Worm (Caenorhabditis elegans): ENCODE data around the gene pept-1.

Gene pept-1

DNA sequence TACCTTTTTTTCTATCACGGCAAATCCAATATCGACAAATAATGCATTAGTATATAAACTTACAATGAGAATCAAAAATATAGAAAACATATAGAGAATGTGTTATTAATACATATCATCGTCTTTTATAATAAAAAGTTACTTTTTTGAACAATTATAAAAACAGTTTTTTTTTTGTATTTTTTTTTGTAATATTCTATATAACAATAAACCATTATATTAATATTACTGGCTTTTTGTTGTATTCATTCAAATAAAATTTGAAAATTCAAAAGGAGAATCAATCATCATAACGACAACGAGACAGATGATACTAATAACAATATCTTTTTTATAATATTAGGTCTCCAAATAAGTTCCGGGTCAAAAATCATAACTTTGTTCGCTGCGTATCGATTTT, 19.1 kb upstream of the pept-1 start, which contains the start of gene K10C2.8:
Gene K10C2.8, minus strand, starts transcription at position 101 of the 400 bp plus-strand sequence.
- TF ChIP-seq F57A8.1 (GFP tag; optimal IDR thresholded peaks at IDR 0.05) (no peak), ztf-22 (GFP tag; optimal IDR thresholded peaks at IDR 0.05) (no peak), ceh-58 (GFP tag; IDR thresholded peaks at IDR 0.05) (no peak), lag-1 (GFP tag; IDR thresholded peaks at IDR 0.05) (no peak), let-526 (GFP tag; IDR thresholded peaks at IDR 0.05) (no peak), tbx-9 (tag; optimal IDR thresholded peaks at IDR 0.05; ENCODE audit: borderline replicate concordance) (no peak), B0261.1 (tag; optimal IDR thresholded peaks at IDR 0.05) (no peak), nfyb-1 (GFP tag; IDR thresholded peaks at IDR 0.05) (no peak), F52B5.7 (tag; optimal IDR thresholded peaks at IDR 0.05) (no peak), somi-1 (GFP tag; optimal IDR thresholded peaks at IDR 0.05) (no peak), D2030.7 (GFP tag; IDR thresholded peaks at IDR 0.05) (no peak), cebp-2 (GFP tag; IDR thresholded peaks at IDR 0.05) (no peak), F10E7.11 (tag; optimal IDR thresholded peaks at IDR 0.05) (no peak), mes-4 (tag; optimal IDR thresholded peaks at IDR 0.05) (no peak), hsf-1 (GFP tag; IDR thresholded peaks at IDR 0.05) (no peak), die-1 (tag; optimal IDR thresholded peaks at IDR 0.05) (no peak), zfh-2 (GFP tag; conservative IDR thresholded peaks at IDR 0.05) (no peak), F22D6.2 (tag; optimal IDR thresholded peaks at IDR 0.05) (no peak)

DNA sequence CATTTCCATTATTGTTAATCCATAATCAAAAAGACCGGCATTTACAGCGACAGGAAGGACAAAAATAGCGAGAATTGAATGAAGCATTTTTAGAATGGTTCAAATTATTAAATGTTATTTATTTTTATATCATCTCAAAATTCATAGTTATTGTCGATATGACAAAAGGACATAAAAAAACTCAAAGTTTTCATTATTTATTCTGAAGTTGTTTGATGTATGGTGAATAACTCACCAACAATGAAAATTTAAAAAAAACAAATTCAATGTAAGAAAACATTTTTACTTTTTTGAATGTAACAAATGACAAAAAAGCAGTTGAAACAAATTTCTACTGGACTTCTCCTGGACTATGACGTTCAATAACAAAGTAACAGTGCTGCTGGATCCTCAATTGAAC, 16.2 kb upstream of the pept-1 start, which contains the start of gene K10C2.14:
Gene K10C2.14, minus strand, starts transcription at position 101 of the 400 bp plus-strand sequence.
- no peak for TF ChIP-seq Y67H2A.10 (GFP tag; conservative IDR thresholded peaks at IDR 0.05)
- TF ChIP-seq B0019.2 (GFP tag; conservative IDR thresholded peaks at IDR 0.05): no peak
- no peak for TF ChIP-seq nhr-120 (GFP tag; IDR thresholded peaks at IDR 0.05)
- no peak for TF ChIP-seq nhr-80 (tag; optimal IDR thresholded peaks at IDR 0.05)
- TF ChIP-seq cebp-2 (GFP tag; IDR thresholded peaks at IDR 0.05): no peak
- no peak for TF ChIP-seq ztf-6 (GFP tag; IDR thresholded peaks at IDR 0.05)
- TF ChIP-seq ztf-3 (GFP tag; optimal IDR thresholded peaks at IDR 0.05): no peak
- TF ChIP-seq somi-1 (GFP tag; optimal IDR thresholded peaks at IDR 0.05): no peak
- TF ChIP-seq T07F8.4 (tag; optimal IDR thresholded peaks at IDR 0.05): no peak
- no peak for TF ChIP-seq nhr-27 (tag; optimal IDR thresholded peaks at IDR 0.05)
- no peak for TF ChIP-seq ztf-22 (GFP tag; optimal IDR thresholded peaks at IDR 0.05)
- no peak for TF ChIP-seq rec-8 (tag; optimal IDR thresholded peaks at IDR 0.05)
- TF ChIP-seq xnd-1 (tag; optimal IDR thresholded peaks at IDR 0.05): no peak
- no peak for TF ChIP-seq ceh-27 (GFP tag; optimal IDR thresholded peaks at IDR 0.05)
- no peak for TF ChIP-seq B0035.1 (tag; optimal IDR thresholded peaks at IDR 0.05)
- TF ChIP-seq K12H6.12 (tag; optimal IDR thresholded peaks at IDR 0.05): no peak
- no peak for TF ChIP-seq dpl-1 (GFP tag; optimal IDR thresholded peaks at IDR 0.05)
- TF ChIP-seq F39B2.1 (GFP tag; IDR thresholded peaks at IDR 0.05): no peak
- no peak for TF ChIP-seq mes-4 (tag; optimal IDR thresholded peaks at IDR 0.05)

DNA sequence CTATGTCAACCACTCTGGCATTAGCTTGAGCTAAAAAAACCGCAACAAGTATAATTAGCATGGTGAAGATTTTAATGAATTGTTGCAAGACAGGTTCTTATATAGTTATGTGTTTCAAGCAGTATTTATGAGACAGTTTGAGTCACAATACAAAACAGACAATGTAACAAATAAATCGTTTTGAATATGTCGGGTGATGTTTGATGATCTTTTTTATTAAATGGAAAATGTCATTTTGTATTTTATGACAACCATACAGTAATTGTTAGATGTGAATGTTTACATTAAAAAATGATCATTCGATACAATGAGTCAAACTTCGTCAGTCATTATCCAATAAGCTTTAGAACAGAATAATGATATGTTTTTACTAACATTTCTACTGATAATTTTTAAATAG, 13.3 kb upstream of the pept-1 start, which contains the start of gene K10C2.7:
Gene K10C2.7, minus strand, starts transcription at position 101 of the 400 bp plus-strand sequence.
- TF ChIP-seq him-1 (tag; optimal IDR thresholded peaks at IDR 0.05): no peak

DNA sequence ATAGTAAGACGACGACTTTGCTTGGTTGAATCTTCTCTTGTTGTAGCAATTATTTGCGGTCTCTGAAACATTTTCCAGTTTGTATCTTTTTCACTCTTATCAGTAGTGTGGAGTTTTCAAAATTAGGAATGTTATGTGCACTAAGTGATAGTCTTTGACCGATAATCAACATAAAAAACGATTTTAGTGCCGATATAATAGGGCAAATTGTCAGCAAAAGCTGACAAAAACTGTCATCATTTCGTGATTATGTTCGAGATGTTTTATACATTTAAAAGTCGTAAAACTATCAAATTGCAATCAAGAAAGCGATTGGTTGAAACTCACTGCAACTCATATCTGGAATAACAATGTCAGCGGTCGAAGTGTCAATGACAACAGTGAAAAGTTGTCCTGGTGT, 11.4 kb upstream of the pept-1 start:
- TF ChIP-seq nhr-80 (tag; optimal IDR thresholded peaks at IDR 0.05) (peak; percentile 23), rpc-1 (optimal IDR thresholded peaks at IDR 0.05) (no peak), rpc-1 (tag; optimal IDR thresholded peaks at IDR 0.05) (no peak)

All from whole organism, young adult.